Worm (Caenorhabditis elegans) whole organism, young adult: ENCODE data around the gene srx-77.

Source experiments
- B0336.3 ChIP-seq: fragments of 200-800 bp; sonication (Bioruptor generic); IDR thresholded peaks from 2 replicates; pipeline ENCODE4 v1.3.6; 2022; ENCODE audit warnings: missing genetic modification characterization, missing compliant biosample characterization
- C06A6.2 ChIP-seq: fragments of 200-800 bp; sonication (Bioruptor generic); conservative IDR thresholded peaks from 2 replicates; pipeline ENCODE4 v1.3.6; 2022; ENCODE audit warnings: missing genetic modification characterization, missing compliant biosample characterization
- F22D6.2 ChIP-seq: sonication (generic microtip); optimal IDR thresholded peaks from 2 replicates; lab custom pipeline; 2016; ENCODE audit warnings: mild to moderate bottlenecking, missing genetic modification characterization, missing compliant biosample characterization
- F52B5.7 ChIP-seq: sonication (generic microtip); optimal IDR thresholded peaks from 2 replicates; lab custom pipeline; 2016; ENCODE audit warnings: mild to moderate bottlenecking, missing genetic modification characterization, missing compliant biosample characterization
- Y53G8AR.9 ChIP-seq: fragments of 200-800 bp; sonication (Bioruptor generic); conservative IDR thresholded peaks from 2 replicates; pipeline ENCODE4 v1.3.6; 2022; ENCODE audit warnings: missing genetic modification reagents, missing genetic modification characterization, missing compliant biosample characterization
- Y56A3A.18 ChIP-seq: fragments of 200-800 bp; sonication (Bioruptor generic); IDR thresholded peaks from 2 replicates; pipeline ENCODE4 v1.3.6; 2022; ENCODE audit warnings: missing genetic modification reagents, missing genetic modification characterization, missing compliant biosample characterization
- Y79H2A.3 ChIP-seq: fragments of 200-800 bp; sonication (Bioruptor generic); conservative IDR thresholded peaks from 2 replicates; pipeline ENCODE4 v1.3.6; 2022; ENCODE audit warnings: missing genetic modification reagents, missing genetic modification characterization, missing compliant biosample characterization
- ama-1 ChIP-seq, 3 experiments: fragments of 150-350 bp in 1 of 3; sonication (generic microtip) in 2 of 3; optimal IDR thresholded peaks; 2 replicates each; lab custom pipeline; 2014 to 2018; ENCODE audit warnings: missing biosample characterization in 2 of 3, missing genetic modification characterization in 2 of 3, missing genetic modification reagents in 2 of 3
- athp-1 ChIP-seq: sonication (generic microtip); optimal IDR thresholded peaks from 2 replicates; lab custom pipeline; 2017; ENCODE audit warnings: mild to moderate bottlenecking, missing genetic modification characterization, missing compliant biosample characterization
- bed-1 ChIP-seq: fragments of 200-800 bp; sonication (Bioruptor generic); IDR thresholded peaks from 2 replicates; pipeline ENCODE4 v1.3.6; 2022; ENCODE audit warnings: missing genetic modification reagents, missing genetic modification characterization, missing compliant biosample characterization
- cebp-1 ChIP-seq, 2 experiments: fragments of 200-800 bp in 1 of 2; sonication (Bioruptor generic) in 1 of 2; sonication (generic microtip) in 1 of 2; IDR thresholded peaks in 1 of 2; optimal IDR thresholded peaks in 1 of 2; 2 replicates each; pipeline versions ENCODE4 v1.3.6 to Lab custom; 2017 to 2022; ENCODE audit warnings: missing compliant biosample characterization in 2 of 2, missing genetic modification characterization in 2 of 2, mild to moderate bottlenecking in 1 of 2, missing genetic modification reagents in 1 of 2, moderate library complexity in 1 of 2
- cebp-2 ChIP-seq: fragments of 200-800 bp; sonication (Bioruptor generic); IDR thresholded peaks from 2 replicates; pipeline ENCODE4 v1.3.6; 2022; ENCODE audit warnings: missing genetic modification characterization, missing compliant biosample characterization
- ceh-58 ChIP-seq: fragments of 200-800 bp; sonication (Bioruptor generic); IDR thresholded peaks from 2 replicates; pipeline ENCODE4 v1.3.6; 2022; ENCODE audit warnings: missing genetic modification characterization, missing compliant biosample characterization
- ceh-79 ChIP-seq: sonication (generic microtip); optimal IDR thresholded peaks from 2 replicates; lab custom pipeline; 2017; ENCODE audit warnings: mild to moderate bottlenecking, missing genetic modification characterization, missing compliant biosample characterization
- ceh-91 ChIP-seq: fragments of 200-800 bp; sonication (Bioruptor generic); IDR thresholded peaks from 2 replicates; pipeline ENCODE4 v1.3.6; 2022; ENCODE audit warnings: missing genetic modification reagents, missing genetic modification characterization, missing compliant biosample characterization
- chd-7 ChIP-seq: sonication (generic microtip); optimal IDR thresholded peaks from 2 replicates; lab custom pipeline; 2016; ENCODE audit warnings: mild to moderate bottlenecking, missing genetic modification characterization, moderate library complexity, missing compliant biosample characterization
- die-1 ChIP-seq: sonication (generic microtip); optimal IDR thresholded peaks from 2 replicates; lab custom pipeline; 2016; ENCODE audit warnings: missing genotype, mild to moderate bottlenecking, missing genetic modification characterization, missing compliant biosample characterization
- dox-1 ChIP-seq: fragments of 200-800 bp; sonication (Bioruptor generic); IDR thresholded peaks from 2 replicates; pipeline ENCODE4 v1.3.6; 2022; ENCODE audit warnings: missing genetic modification reagents, missing genetic modification characterization, missing compliant biosample characterization
- efl-1 ChIP-seq: fragments of 150-350 bp; optimal IDR thresholded peaks from 2 replicates; lab custom pipeline; 2014; ENCODE audit warnings: missing biosample characterization, missing genetic modification reagents, missing genetic modification characterization
- egl-18 ChIP-seq: fragments of 200-800 bp; sonication (Bioruptor generic); IDR thresholded peaks from 2 replicates; pipeline ENCODE4 v1.3.6; 2022; ENCODE audit warnings: missing genetic modification reagents, missing genetic modification characterization, missing compliant biosample characterization
- egrh-3 ChIP-seq: fragments of 200-800 bp; sonication (Bioruptor generic); IDR thresholded peaks from 2 replicates; pipeline ENCODE4 v1.3.6; 2022; ENCODE audit warnings: missing genetic modification reagents, missing genetic modification characterization, missing compliant biosample characterization
- hlh-26 ChIP-seq: fragments of 200-800 bp; sonication (Bioruptor generic); conservative IDR thresholded peaks from 2 replicates; pipeline ENCODE4 v1.3.6; 2022; ENCODE audit warnings: missing genetic modification reagents, missing genetic modification characterization, missing compliant biosample characterization
- hmg-1.2 ChIP-seq: fragments of 200-800 bp; sonication (Bioruptor generic); IDR thresholded peaks from 2 replicates; pipeline ENCODE4 v1.3.6; 2022; ENCODE audit warnings: missing genetic modification reagents, missing genetic modification characterization, missing compliant biosample characterization
- hrde-1 ChIP-seq: sonication (generic microtip); optimal IDR thresholded peaks from 2 replicates; lab custom pipeline; 2016; ENCODE audit warnings: missing genetic modification characterization, mild to moderate bottlenecking, missing compliant biosample characterization, moderate library complexity, missing genotype, missing genetic modification reagents, borderline replicate concordance
- lin-35 ChIP-seq, 3 experiments: fragments of 150-350 bp in 2 of 3; sonication (generic microtip) in 1 of 3; optimal IDR thresholded peaks; 2 replicates each; lab custom pipeline; 2014 to 2018; ENCODE audit warnings: missing biosample characterization in 3 of 3, missing genetic modification characterization in 3 of 3, missing genetic modification reagents in 3 of 3
- lin-54 ChIP-seq: fragments of 200-800 bp; sonication (Bioruptor generic); optimal IDR thresholded peaks from 2 replicates; lab custom pipeline; 2018; ENCODE audit warnings: mild to moderate bottlenecking, missing genetic modification characterization, missing compliant biosample characterization
- madf-6 ChIP-seq: fragments of 200-800 bp; sonication (Bioruptor generic); IDR thresholded peaks from 2 replicates; pipeline ENCODE4 v1.3.6; 2022; ENCODE audit warnings: missing genetic modification reagents, missing genetic modification characterization, missing compliant biosample characterization
- madf-8 ChIP-seq: fragments of 200-800 bp; sonication (Bioruptor generic); conservative IDR thresholded peaks from 2 replicates; pipeline ENCODE4 v1.3.6; 2022; ENCODE audit warnings: missing genetic modification reagents, missing genetic modification characterization, missing compliant biosample characterization
- mcd-1 ChIP-seq: fragments of 200-800 bp; sonication (Bioruptor generic); IDR thresholded peaks from 2 replicates; pipeline ENCODE4 v1.3.6; 2022; ENCODE audit warnings: missing genetic modification reagents, missing genetic modification characterization, missing compliant biosample characterization
- nfya-1 ChIP-seq: sonication (generic microtip); optimal IDR thresholded peaks from 2 replicates; lab custom pipeline; 2017; ENCODE audit warnings: antibody characterized with exemption, missing compliant biosample characterization, missing genetic modification characterization, borderline replicate concordance; ENCODE audit not compliant: insufficient read depth
- nfyb-1 ChIP-seq: fragments of 200-800 bp; sonication (Bioruptor generic); IDR thresholded peaks from 2 replicates; pipeline ENCODE4 v1.3.6; 2022; ENCODE audit warnings: missing genetic modification reagents, missing genetic modification characterization, missing compliant biosample characterization
- pbrm-1 ChIP-seq: fragments of 200-800 bp; sonication (Bioruptor generic); IDR thresholded peaks from 2 replicates; pipeline ENCODE4 v1.3.6; 2022; ENCODE audit warnings: missing genetic modification reagents, missing genetic modification characterization, missing compliant biosample characterization
- rec-8 ChIP-seq, 2 experiments: sonication (generic microtip); optimal IDR thresholded peaks; 2 replicates each; lab custom pipeline; 2016; ENCODE audit warnings: mild to moderate bottlenecking in 2 of 2, missing genetic modification characterization in 2 of 2, missing genetic modification reagents in 2 of 2, missing genotype in 2 of 2, missing biosample characterization in 1 of 2, missing compliant biosample characterization in 1 of 2, moderate library complexity in 1 of 2
- snpc-1.1 ChIP-seq: sonication (generic microtip); optimal IDR thresholded peaks from 2 replicates; lab custom pipeline; 2017; ENCODE audit warnings: missing genetic modification characterization, mild to moderate bottlenecking, missing compliant biosample characterization, antibody characterized with exemption, moderate library complexity, missing genotype, missing genetic modification reagents; ENCODE audit not compliant: insufficient read depth
- snpc-4 ChIP-seq, 5 experiments: fragments of 150-350 bp in 1 of 5; sonication (generic microtip) in 4 of 5; optimal IDR thresholded peaks; 2 replicates each; lab custom pipeline; 2014 to 2018; ENCODE audit warnings: missing genetic modification characterization in 5 of 5, missing biosample characterization in 3 of 5, antibody characterized with exemption in 2 of 5, mild to moderate bottlenecking in 2 of 5, missing compliant biosample characterization in 2 of 5, missing genotype in 2 of 5, moderate library complexity in 2 of 5, missing genetic modification reagents in 1 of 5
- tbx-9 ChIP-seq: sonication (generic microtip); optimal IDR thresholded peaks from 2 replicates; lab custom pipeline; 2016; ENCODE audit warnings: borderline replicate concordance, missing genetic modification characterization, inconsistent platforms, missing compliant biosample characterization
- zfh-2 ChIP-seq: fragments of 200-800 bp; sonication (Bioruptor generic); conservative IDR thresholded peaks from 2 replicates; pipeline ENCODE4 v1.3.6; 2022; ENCODE audit warnings: missing genetic modification reagents, missing genetic modification characterization, missing compliant biosample characterization
- zim-3 ChIP-seq: sonication (generic microtip); optimal IDR thresholded peaks from 2 replicates; lab custom pipeline; 2017; ENCODE audit warnings: mild to moderate bottlenecking, missing genetic modification characterization, moderate library complexity, missing compliant biosample characterization
- ztf-18 ChIP-seq: sonication (generic microtip); optimal IDR thresholded peaks from 2 replicates; lab custom pipeline; 2016; ENCODE audit warnings: missing genotype, mild to moderate bottlenecking, missing genetic modification characterization, missing compliant biosample characterization

srx-77 gene

DNA sequence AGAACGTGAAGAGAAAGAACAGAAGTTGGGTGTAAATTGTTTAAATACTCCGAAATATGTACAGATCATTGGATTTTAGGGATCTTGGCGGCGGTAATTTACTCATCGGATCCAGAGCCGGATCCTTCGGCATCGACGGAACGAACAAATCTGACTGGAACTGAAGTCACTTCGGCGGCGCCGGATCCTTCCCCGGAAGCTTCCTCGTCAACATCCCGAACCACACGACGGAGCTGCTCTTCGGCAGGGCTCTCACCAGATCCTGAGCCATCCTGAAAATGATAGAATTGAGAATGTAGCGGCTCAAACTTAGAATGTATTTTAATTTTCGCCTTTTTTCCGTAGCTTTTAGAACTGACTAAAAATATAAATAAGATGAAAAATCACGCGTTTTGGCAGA is 23.1 kb upstream of the srx-77 start:
- TF ChIP-seq cebp-1 (GFP tag; IDR thresholded peaks at IDR 0.05; lab: Robert Waterston, UW), result no peak
- TF ChIP-seq cebp-1 (tag; optimal IDR thresholded peaks at IDR 0.05; lab: Kevin White, UChicago), result no peak
- TF ChIP-seq hmg-1.2 (GFP tag; lab: Robert Waterston, UW), result 0 out of 2 replicates have a peak, but pooled peaks have one; percentile 16
- TF ChIP-seq Y79H2A.3, result no peak
- no peak for TF ChIP-seq bed-1 (GFP tag; lab: Robert Waterston, UW)
- no peak for TF ChIP-seq rec-8 (tag; optimal IDR thresholded peaks at IDR 0.05; lab: Kevin White, UChicago)
- no peak for TF ChIP-seq snpc-4 (GFP tag; optimal IDR thresholded peaks at IDR 0.05; lab: Kevin White, UChicago)
- TF ChIP-seq snpc-4 (tag; optimal IDR thresholded peaks at IDR 0.05; lab: Kevin White, UChicago), result no peak
- peak; percentile 69; the same call in 1 of the 2 replicates for TF ChIP-seq egrh-3
- 0 out of 2 replicates have a peak, but pooled peaks have one; percentile 31 for TF ChIP-seq zfh-2 (GFP tag; lab: Robert Waterston, UW)
- 0 out of 2 replicates have a peak, but pooled peaks have one; percentile 22 for TF ChIP-seq Y56A3A.18 (GFP tag; lab: Robert Waterston, UW)

ce11 chrV:4689234-4689633 is 20.7 kb upstream of the srx-77 start, which contains the start of gene K03B4.1:
TSS of gene K03B4.1 (plus strand) at chrV:4689330.
- TF ChIP-seq zim-3 (tag; lab: Kevin White, UChicago) (peak; percentile 56), hrde-1 (peak; percentile 32), egl-18 (GFP tag; lab: Robert Waterston, UW) (no peak), athp-1 (peak; percentile 49), hlh-26 (GFP tag; lab: Robert Waterston, UW) (no peak), die-1 (peak; percentile 14), madf-6 (GFP tag; lab: Robert Waterston, UW) (peak; percentile 40), cebp-1 (GFP tag; IDR thresholded peaks at IDR 0.05; lab: Robert Waterston, UW) (no peak), cebp-1 (tag; optimal IDR thresholded peaks at IDR 0.05; lab: Kevin White, UChicago) (no peak), nfyb-1 (GFP tag; lab: Robert Waterston, UW) (peak; percentile 56; the same call in 1 of the 2 replicates), Y53G8AR.9 (GFP tag; lab: Robert Waterston, UW) (peak; percentile 37; the same call in 1 of the 2 replicates), F52B5.7 (peak; percentile 29), ceh-58 (GFP tag; lab: Robert Waterston, UW) (peak; percentile 50; the same call in 1 of the 2 replicates), madf-8 (GFP tag; lab: Robert Waterston, UW) (no peak), zfh-2 (GFP tag; lab: Robert Waterston, UW) (no peak), cebp-2 (GFP tag; lab: Robert Waterston, UW) (0 out of 2 replicates have a peak, but pooled peaks have one; percentile 9), dox-1 (GFP tag; lab: Robert Waterston, UW) (0 out of 2 replicates have a peak, but pooled peaks have one; percentile 25), F22D6.2 (no peak), ceh-79 (tag; lab: Kevin White, UChicago) (peak; percentile 46), C06A6.2 (GFP tag; lab: Robert Waterston, UW) (no peak), tbx-9 (no peak), snpc-4 (GFP tag; optimal IDR thresholded peaks at IDR 0.05; lab: Kevin White, UChicago) (no peak), snpc-4 (tag; optimal IDR thresholded peaks at IDR 0.05; lab: Kevin White, UChicago) (peak in 1 of 4 experiments; percentile 1), mcd-1 (GFP tag; lab: Robert Waterston, UW) (no peak), efl-1 (GFP tag; lab: Kevin White, UChicago) (no peak), B0336.3 (GFP tag; lab: Robert Waterston, UW) (0 out of 2 replicates have a peak, but pooled peaks have one; percentile 24), ceh-91 (no peak), chd-7 (no peak)

- TF ChIP-seq ama-1 (optimal IDR thresholded peaks at IDR 0.05; lab: Kevin White, UChicago) (peak; percentile 59), ama-1 (GFP tag; optimal IDR thresholded peaks at IDR 0.05; lab: Kevin White, UChicago) (no peak), Y56A3A.18 (GFP tag; lab: Robert Waterston, UW) (0 out of 2 replicates have a peak, but pooled peaks have one; percentile 7), mcd-1 (GFP tag; lab: Robert Waterston, UW) (peak; percentile 43; the same call in 1 of the 2 replicates), egrh-3 (0 out of 2 replicates have a peak, but pooled peaks have one; percentile 26), hlh-26 (GFP tag; lab: Robert Waterston, UW) (no peak), Y79H2A.3 (peak; percentile 67; the same call in 1 of the 2 replicates), ztf-18 (no peak), nfya-1 (tag; lab: Kevin White, UChicago) (no peak), madf-6 (GFP tag; lab: Robert Waterston, UW) (peak; percentile 34), zfh-2 (GFP tag; lab: Robert Waterston, UW) (peak; percentile 64), nfyb-1 (GFP tag; lab: Robert Waterston, UW) (0 out of 2 replicates have a peak, but pooled peaks have one; percentile 32), snpc-1.1 (tag; lab: Kevin White, UChicago) (no peak), pbrm-1 (GFP tag; lab: Robert Waterston, UW) (0 out of 2 replicates have a peak, but pooled peaks have one; percentile 14), egl-18 (GFP tag; lab: Robert Waterston, UW) (0 out of 2 replicates have a peak, but pooled peaks have one; percentile 19), Y53G8AR.9 (GFP tag; lab: Robert Waterston, UW) (peak; percentile 69; the same call in 1 of the 2 replicates), lin-35 (GFP tag; optimal IDR thresholded peaks at IDR 0.05; lab: Kevin White, UChicago) (peak in 1 of 3 experiments; percentile 15), lin-54 (GFP tag; lab: Kevin White, UChicago) (no peak)
Observed at ce11 chrV:4687944-4688505, 19.5 kb upstream of the srx-77 start, which contains the start of gene K03B4.2. TSS of gene K03B4.2 (plus strand) at chrV:4687994.
